Fruit fly (Drosophila melanogaster) whole organism, embryonic: ENCODE measurements around the gene Vha36-3.

ENCODE experiments used
- Abd-B ChIP-seq: fragments of 200-800 bp; sonication (Bioruptor generic); optimal IDR thresholded peaks from 2 replicates; lab custom pipeline; 2018; ENCODE audit warnings: missing biosample characterization, mild to moderate bottlenecking, missing genetic modification characterization, moderate library complexity
- Aef1 ChIP-seq: fragments of 200-800 bp; sonication (Bioruptor generic); IDR thresholded peaks from 3 replicates; pipeline ENCODE4 v1.3.6; 2022; ENCODE audit warnings: missing biosample characterization, missing genetic modification characterization
- Atf-2 ChIP-seq: fragments of 200-800 bp; sonication (Bioruptor generic); optimal IDR thresholded peaks from 2 replicates; lab custom pipeline; 2016; ENCODE audit warnings: missing biosample characterization, missing genetic modification characterization
- Awh ChIP-seq: fragments of 200-800 bp; sonication (Bioruptor generic); IDR thresholded peaks from 2 replicates; pipeline ENCODE4, ENCODE4 v1.3.6; 2022; ENCODE audit warnings: missing biosample characterization, missing genetic modification characterization
- CG10321 ChIP-seq: fragments of 200-800 bp; sonication (Bioruptor generic); IDR thresholded peaks from 2 replicates; pipeline ENCODE4 v1.3.6; 2022; ENCODE audit warnings: missing biosample characterization, missing genetic modification characterization
- CG11247 ChIP-seq: fragments of 200-800 bp; sonication (Bioruptor generic); IDR thresholded peaks from 2 replicates; pipeline ENCODE4 v1.3.6; 2022; ENCODE audit warnings: missing biosample characterization, missing genetic modification characterization
- CG11696 ChIP-seq: fragments of 200-800 bp; sonication (Bioruptor generic); IDR thresholded peaks from 2 replicates; pipeline ENCODE4 v1.3.6; 2022; ENCODE audit warnings: missing biosample characterization, missing genetic modification characterization
- CG12071 ChIP-seq: fragments of 200-800 bp; sonication (Bioruptor generic); optimal IDR thresholded peaks from 3 replicates; lab custom pipeline; 2018; ENCODE audit warnings: missing biosample characterization, mild to moderate bottlenecking, missing genetic modification characterization
- CG1233 ChIP-seq: fragments of 200-800 bp; sonication (Bioruptor generic); optimal IDR thresholded peaks from 4 replicates; lab custom pipeline; 2018; ENCODE audit warnings: missing biosample characterization, mild to moderate bottlenecking, missing genetic modification characterization
- CG1529 ChIP-seq: fragments of 200-800 bp; sonication (Bioruptor generic); optimal IDR thresholded peaks from 3 replicates; lab custom pipeline; 2018; ENCODE audit warnings: missing biosample characterization, missing genetic modification characterization
- CG16779 ChIP-seq: fragments of 200-800 bp; sonication (Bioruptor generic); IDR thresholded peaks from 2 replicates; pipeline ENCODE4 v1.3.6; 2022; ENCODE audit warnings: missing biosample characterization, missing genetic modification characterization
- CG17829 ChIP-seq: fragments of 200-800 bp; optimal IDR thresholded peaks from 2 replicates; lab custom pipeline; 2019; ENCODE audit warnings: missing biosample characterization, mild to moderate bottlenecking, missing genetic modification characterization, moderate library complexity
- CG18764 ChIP-seq: fragments of 200-800 bp; sonication (Bioruptor generic); optimal IDR thresholded peaks from 3 replicates; lab custom pipeline; 2016; ENCODE audit warnings: missing biosample characterization, missing genetic modification characterization
- CG30403 ChIP-seq: fragments of 200-800 bp; sonication (Bioruptor generic); optimal IDR thresholded peaks from 3 replicates; lab custom pipeline; 2016; ENCODE audit warnings: missing biosample characterization, missing genetic modification characterization
- CG4424 ChIP-seq: fragments of 200-800 bp; sonication (Bioruptor generic); optimal IDR thresholded peaks from 3 replicates; lab custom pipeline; 2016; ENCODE audit warnings: missing biosample characterization, missing genetic modification characterization
- CG5245 ChIP-seq: fragments of 200-800 bp; sonication (Bioruptor generic); optimal IDR thresholded peaks from 3 replicates; lab custom pipeline; 2016; ENCODE audit warnings: missing biosample characterization, missing genetic modification characterization
- CG5953 ChIP-seq: fragments of 200-800 bp; sonication (Bioruptor generic); IDR thresholded peaks from 2 replicates; pipeline ENCODE4 v1.3.6; 2022; ENCODE audit warnings: missing biosample characterization, missing genetic modification characterization
- CG7786 ChIP-seq: fragments of 200-800 bp; sonication (Bioruptor generic); optimal IDR thresholded peaks from 2 replicates; lab custom pipeline; 2016; ENCODE audit warnings: missing biosample characterization, missing genetic modification characterization
- CG8281 ChIP-seq: fragments of 200-800 bp; sonication (Bioruptor generic); optimal IDR thresholded peaks from 2 replicates; lab custom pipeline; 2018; ENCODE audit warnings: missing biosample characterization, mild to moderate bottlenecking, missing genetic modification characterization, moderate library complexity
- CG8359 ChIP-seq: fragments of 200-800 bp; sonication (Bioruptor generic); optimal IDR thresholded peaks from 2 replicates; lab custom pipeline; 2017; ENCODE audit warnings: missing biosample characterization, mild to moderate bottlenecking, missing genetic modification characterization, borderline replicate concordance
- E2f2 ChIP-seq: fragments of 200-800 bp; sonication (Bioruptor generic); IDR thresholded peaks from 2 replicates; pipeline ENCODE4 v1.3.6; 2022; ENCODE audit warnings: missing biosample characterization, missing genetic modification characterization
- Ets65A ChIP-seq: fragments of 200-800 bp; sonication (Bioruptor generic); peaks from one replicate; lab custom pipeline; 2016; ENCODE audit warnings: missing biosample characterization, missing genetic modification characterization
- HHEX ChIP-seq: fragments of 200-800 bp; sonication (Bioruptor generic); optimal IDR thresholded peaks from 3 replicates; lab custom pipeline; 2017; ENCODE audit warnings: missing biosample characterization, mild to moderate bottlenecking, missing genetic modification characterization, missing genetic modification reagents
- HmgZ ChIP-seq: fragments of 200-800 bp; sonication (Bioruptor generic); optimal IDR thresholded peaks from 2 replicates; lab custom pipeline; 2018; ENCODE audit warnings: missing biosample characterization, mild to moderate bottlenecking, missing genetic modification characterization
- Jarid2 ChIP-seq: fragments of 200-800 bp; sonication (Bioruptor generic); optimal IDR thresholded peaks from 3 replicates; lab custom pipeline; 2017; ENCODE audit warnings: mild to moderate bottlenecking, missing biosample characterization, missing genetic modification reagents, missing genetic modification characterization
- Lim3 ChIP-seq: fragments of 200-800 bp; sonication (Bioruptor generic); IDR thresholded peaks from 2 replicates; pipeline ENCODE4 v1.3.6; 2022; ENCODE audit warnings: missing biosample characterization, missing genetic modification characterization
- MBD-R2 ChIP-seq: fragments of 200-800 bp; sonication (Bioruptor generic); IDR thresholded peaks from 2 replicates; pipeline ENCODE4 v1.3.6; 2022; ENCODE audit warnings: missing biosample characterization, missing genetic modification characterization
- MESR4 ChIP-seq: fragments of 200-800 bp; sonication (Bioruptor generic); optimal IDR thresholded peaks from 2 replicates; lab custom pipeline; 2018; ENCODE audit warnings: missing biosample characterization, mild to moderate bottlenecking, missing genetic modification characterization, moderate library complexity
- Meics ChIP-seq: fragments of 200-800 bp; sonication (Bioruptor generic); optimal IDR thresholded peaks from 2 replicates; lab custom pipeline; 2017; ENCODE audit warnings: missing biosample characterization, mild to moderate bottlenecking, missing genetic modification characterization
- Nf-YB ChIP-seq: fragments of 200-800 bp; sonication (Bioruptor generic); optimal IDR thresholded peaks from 3 replicates; lab custom pipeline; 2019; ENCODE audit warnings: missing biosample characterization, mild to moderate bottlenecking, missing genetic modification characterization, moderate library complexity
- Oli ChIP-seq: fragments of 200-800 bp; sonication (Bioruptor generic); optimal IDR thresholded peaks from 2 replicates; lab custom pipeline; 2018; ENCODE audit warnings: missing biosample characterization, mild to moderate bottlenecking, missing genetic modification characterization, moderate library complexity
- Opbp ChIP-seq: fragments of 200-800 bp; sonication (Bioruptor generic); IDR thresholded peaks from 3 replicates; pipeline ENCODE4 v1.3.6; 2022; ENCODE audit warnings: missing biosample characterization, missing genetic modification characterization; ENCODE audit not compliant: partially characterized antibody
- Sry-β ChIP-seq: fragments of 200-800 bp; sonication (Bioruptor generic); optimal IDR thresholded peaks from 2 replicates; lab custom pipeline; 2018; ENCODE audit warnings: missing biosample characterization, mild to moderate bottlenecking, missing genetic modification characterization, moderate library complexity
- ara ChIP-seq: fragments of 200-800 bp; sonication (Bioruptor generic); IDR thresholded peaks from 2 replicates; pipeline ENCODE4 v1.3.6; 2022; ENCODE audit warnings: missing biosample characterization, missing genetic modification characterization
- az2 ChIP-seq: fragments of 200-800 bp; sonication (Bioruptor generic); optimal IDR thresholded peaks from 3 replicates; lab custom pipeline; 2016; ENCODE audit warnings: missing biosample characterization, missing genetic modification characterization
- bab2 ChIP-seq: fragments of 200-800 bp; sonication (Bioruptor generic); optimal IDR thresholded peaks from 2 replicates; lab custom pipeline; 2016; ENCODE audit warnings: missing biosample characterization, missing genetic modification characterization
- gce ChIP-seq: fragments of 200-800 bp; sonication (Bioruptor generic); IDR thresholded peaks from 3 replicates; pipeline ENCODE4 v1.3.6; 2022; ENCODE audit warnings: missing biosample characterization, missing genetic modification characterization
- kah ChIP-seq: fragments of 200-800 bp; sonication (Bioruptor generic); optimal IDR thresholded peaks from 2 replicates; lab custom pipeline; 2018; ENCODE audit warnings: missing biosample characterization, mild to moderate bottlenecking, missing genetic modification characterization
- knrl ChIP-seq: fragments of 200-800 bp; sonication (Bioruptor generic); IDR thresholded peaks from 3 replicates; pipeline ENCODE4 v1.3.6; 2022; ENCODE audit warnings: missing biosample characterization, missing genetic modification characterization; ENCODE audit not compliant: partially characterized antibody
- mld ChIP-seq: fragments of 200-800 bp; sonication (Bioruptor generic); IDR thresholded peaks from 3 replicates; pipeline ENCODE4 v1.3.6; 2022; ENCODE audit warnings: missing biosample characterization, missing genetic modification characterization; ENCODE audit not compliant: partially characterized antibody
- nerfin-2 ChIP-seq: fragments of 200-800 bp; sonication (Bioruptor generic); IDR thresholded peaks from 2 replicates; pipeline ENCODE4 v1.3.6; 2022; ENCODE audit warnings: missing biosample characterization, missing genetic modification characterization; ENCODE audit not compliant: partially characterized antibody
- otp ChIP-seq: fragments of 200-800 bp; sonication (Bioruptor generic); IDR thresholded peaks from 3 replicates; pipeline ENCODE4, ENCODE4 v1.3.6; 2022; ENCODE audit warnings: missing biosample characterization, missing genetic modification characterization
- pho ChIP-seq: fragments of 200-800 bp; sonication (Bioruptor generic); optimal IDR thresholded peaks from 2 replicates; lab custom pipeline; 2016; ENCODE audit warnings: missing biosample characterization, missing genetic modification characterization
- pnt ChIP-seq: fragments of 200-800 bp; sonication (Bioruptor generic); optimal IDR thresholded peaks from 3 replicates; lab custom pipeline; 2016; ENCODE audit warnings: missing biosample characterization, missing genetic modification characterization
- pros ChIP-seq: fragments of 200-800 bp; sonication (Bioruptor generic); optimal IDR thresholded peaks from 3 replicates; lab custom pipeline; 2019; ENCODE audit warnings: missing biosample characterization, mild to moderate bottlenecking, missing genetic modification characterization, moderate library complexity
- scrt ChIP-seq: fragments of 200-800 bp; sonication (Bioruptor generic); optimal IDR thresholded peaks from 2 replicates; lab custom pipeline; 2018; ENCODE audit warnings: missing biosample characterization, mild to moderate bottlenecking, missing genetic modification characterization, moderate library complexity
- sd ChIP-seq: fragments of 200-800 bp; sonication (Bioruptor generic); optimal IDR thresholded peaks from 3 replicates; lab custom pipeline; 2018; ENCODE audit warnings: missing biosample characterization, mild to moderate bottlenecking, missing genetic modification characterization, moderate library complexity
- sna ChIP-seq: fragments of 200-800 bp; sonication (Bioruptor generic); IDR thresholded peaks from 2 replicates; pipeline ENCODE4 v1.3.6; 2022; ENCODE audit warnings: missing biosample characterization, missing genetic modification characterization; ENCODE audit not compliant: partially characterized antibody
- tx ChIP-seq: fragments of 200-800 bp; sonication (Bioruptor generic); optimal IDR thresholded peaks from 2 replicates; lab custom pipeline; 2016; ENCODE audit warnings: missing biosample characterization, missing genetic modification characterization
- wor ChIP-seq: fragments of 200-800 bp; sonication (Bioruptor generic); IDR thresholded peaks from 2 replicates; pipeline ENCODE4 v1.3.6; 2022; ENCODE audit warnings: missing biosample characterization, missing genetic modification characterization

The Vha36-3 gene

DNA sequence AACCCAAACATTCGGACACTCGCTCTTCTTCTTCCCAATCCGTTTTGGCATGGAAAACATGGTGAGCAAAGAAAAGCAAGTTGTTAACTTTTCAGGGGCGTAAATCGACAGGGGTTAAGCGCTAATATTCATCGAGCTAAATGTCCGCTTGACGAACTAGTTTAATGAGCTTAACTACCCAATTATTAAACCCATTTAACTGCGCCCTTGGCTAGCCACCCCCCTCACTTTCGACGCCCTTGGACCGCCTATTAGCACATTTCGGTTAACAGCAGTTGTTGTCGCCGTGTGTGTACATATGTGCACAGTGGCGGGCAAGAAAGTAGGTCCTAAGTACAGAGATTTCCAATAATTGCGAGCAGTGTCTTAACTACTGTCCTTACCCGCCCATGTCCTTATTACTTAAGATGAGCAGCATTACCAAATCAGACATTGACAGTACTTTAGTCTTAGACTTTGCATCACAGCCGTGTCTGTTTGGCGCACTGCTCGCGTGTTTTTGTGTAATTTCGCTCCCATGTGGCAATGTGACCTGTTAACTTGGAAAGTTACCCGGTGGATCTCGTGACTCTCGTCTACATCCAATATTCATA lies 9.2 kb upstream of the Vha36-3 start (continued):
- TF ChIP-seq otp (GFP tag; lab: Robert Waterston, UW) = peak; percentile 96
- no peak for TF ChIP-seq pros (GFP tag; lab: Kevin White, UChicago)
- TF ChIP-seq CG10321 (GFP tag; lab: Robert Waterston, UW) = 0 out of 2 replicates have a peak, but pooled peaks have one; percentile 18
- TF ChIP-seq Opbp (GFP tag; lab: Robert Waterston, UW) = no peak
- TF ChIP-seq CG8281 = peak; percentile 63
- TF ChIP-seq Lim3 (GFP tag; lab: Robert Waterston, UW) = peak; percentile 71
- peak; percentile 86 for TF ChIP-seq az2 (GFP tag; lab: Kevin White, UChicago)
- peak; percentile 67 for TF ChIP-seq E2f2
- TF ChIP-seq CG17829 (tag; lab: Kevin White, UChicago) = peak; percentile 83
- TF ChIP-seq CG11696 = peak; percentile 94
- peak; percentile 96 for TF ChIP-seq CG7786
- peak; percentile 77 for TF ChIP-seq sd (tag; lab: Kevin White, UChicago)
- TF ChIP-seq Abd-B = peak; percentile 88
- peak; percentile 91 for TF ChIP-seq MBD-R2 (GFP tag; lab: Robert Waterston, UW)
- TF ChIP-seq MESR4 (GFP tag; lab: Kevin White, UChicago) = peak; percentile 32
- no peak for TF ChIP-seq Sry-β (GFP tag; lab: Kevin White, UChicago)
- peak; percentile 86 for TF ChIP-seq Oli (tag; lab: Kevin White, UChicago)
- peak; percentile 89 for TF ChIP-seq Atf-2 (GFP tag; lab: Kevin White, UChicago)
- TF ChIP-seq Aef1 (GFP tag; lab: Robert Waterston, UW) = peak; percentile 93
- TF ChIP-seq Ets65A (GFP tag; lab: Kevin White, UChicago) = peak; percentile 99
- peak; percentile 94 for TF ChIP-seq CG30403 (GFP tag; lab: Kevin White, UChicago)
- peak; percentile 92 for TF ChIP-seq tx (GFP tag; lab: Kevin White, UChicago)
- TF ChIP-seq Jarid2 (GFP tag; lab: Kevin White, UChicago) = peak; percentile 63
- TF ChIP-seq CG1529 (GFP tag; lab: Kevin White, UChicago) = peak; percentile 68
- TF ChIP-seq HmgZ (tag; lab: Kevin White, UChicago) = peak; percentile 95
- TF ChIP-seq nerfin-2 (GFP tag; lab: Robert Waterston, UW) = no peak
- TF ChIP-seq wor (GFP tag; lab: Robert Waterston, UW) = peak; percentile 72
- peak; percentile 92 for TF ChIP-seq HHEX (GFP tag; lab: Kevin White, UChicago)
- peak; percentile 86 for TF ChIP-seq CG4424 (GFP tag; lab: Kevin White, UChicago)
- TF ChIP-seq kah (GFP tag; lab: Kevin White, UChicago) = peak; percentile 50
- TF ChIP-seq CG5245 (GFP tag; lab: Kevin White, UChicago) = peak; percentile 86
- TF ChIP-seq CG18764 = peak; percentile 78
- TF ChIP-seq CG8359 (GFP tag; lab: Kevin White, UChicago) = no peak
- peak; percentile 83 for TF ChIP-seq gce (GFP tag; lab: Robert Waterston, UW)
- peak; percentile 78 for TF ChIP-seq CG1233 (GFP tag; lab: Kevin White, UChicago)
- TF ChIP-seq CG11247 (GFP tag; lab: Robert Waterston, UW) = peak; percentile 96
- TF ChIP-seq mld (GFP tag; lab: Robert Waterston, UW) = no peak
- peak; percentile 90 for TF ChIP-seq CG12071 (GFP tag; lab: Kevin White, UChicago)
- peak; percentile 94 for TF ChIP-seq Meics (GFP tag; lab: Kevin White, UChicago)
- no peak for TF ChIP-seq sna (GFP tag; lab: Robert Waterston, UW)
- peak; percentile 96 for TF ChIP-seq CG16779 (GFP tag; lab: Robert Waterston, UW)
- peak; percentile 72 for TF ChIP-seq CG5953 (GFP tag; lab: Robert Waterston, UW)
- TF ChIP-seq knrl (GFP tag; lab: Robert Waterston, UW) = no peak
- TF ChIP-seq Awh (GFP tag; lab: Robert Waterston, UW) = peak; percentile 89
- TF ChIP-seq scrt (GFP tag; lab: Kevin White, UChicago) = peak; percentile 83
- TF ChIP-seq pho (GFP tag; lab: Kevin White, UChicago) = peak; percentile 97
- peak; percentile 54 for TF ChIP-seq Nf-YB (GFP tag; lab: Kevin White, UChicago)
- peak; percentile 91 for TF ChIP-seq pnt (GFP tag; lab: Kevin White, UChicago)
- peak; percentile 88 for TF ChIP-seq ara (GFP tag; lab: Robert Waterston, UW)
- peak; percentile 95 for TF ChIP-seq bab2 (GFP tag; lab: Kevin White, UChicago)
